Fruit fly (Drosophila melanogaster) whole organism, embryonic: ENCODE data around the gene ewg.
A peak's percentile ranks its signal among the peaks of the same experiment; 100 is the strongest.

ENCODE experiments used
- Abd-B ChIP-seq: fragments of 200-800 bp; sonication (Bioruptor generic); optimal IDR thresholded peaks from 2 replicates; lab custom pipeline; 2018; ENCODE audit warnings: missing biosample characterization, mild to moderate bottlenecking, missing genetic modification characterization, moderate library complexity
- Atf6 ChIP-seq: fragments of 200-800 bp; sonication (Bioruptor generic); IDR thresholded peaks from 2 replicates; pipeline ENCODE4 v1.3.6; 2022; ENCODE audit warnings: missing biosample characterization, missing genetic modification characterization
- Bdp1 ChIP-seq: fragments of 200-800 bp; sonication (Bioruptor generic); optimal IDR thresholded peaks from 3 replicates; lab custom pipeline; 2016; ENCODE audit warnings: missing biosample characterization, missing genetic modification characterization
- CG12071 ChIP-seq: fragments of 200-800 bp; sonication (Bioruptor generic); optimal IDR thresholded peaks from 3 replicates; lab custom pipeline; 2018; ENCODE audit warnings: missing biosample characterization, mild to moderate bottlenecking, missing genetic modification characterization
- CG12219 ChIP-seq: fragments of 200-800 bp; sonication (Bioruptor generic); optimal IDR thresholded peaks from 3 replicates; lab custom pipeline; 2018; ENCODE audit warnings: missing biosample characterization, mild to moderate bottlenecking, missing genetic modification characterization
- CG12659 ChIP-seq: fragments of 200-800 bp; sonication (Bioruptor generic); optimal IDR thresholded peaks from 3 replicates; lab custom pipeline; 2017; ENCODE audit warnings: mild to moderate bottlenecking, missing biosample characterization, missing genetic modification reagents, missing genetic modification characterization
- CG14050 ChIP-seq: fragments of 200-800 bp; sonication (Bioruptor generic); IDR thresholded peaks from 3 replicates; pipeline ENCODE4 v1.3.6; 2022; ENCODE audit warnings: missing biosample characterization, missing genetic modification characterization
- CG15011 ChIP-seq: fragments of 200-800 bp; sonication (Bioruptor generic); optimal IDR thresholded peaks from 3 replicates; lab custom pipeline; 2018; ENCODE audit warnings: missing biosample characterization, mild to moderate bottlenecking, missing genetic modification characterization
- CG15479 ChIP-seq: fragments of 200-800 bp; sonication (Bioruptor generic); optimal IDR thresholded peaks from 3 replicates; lab custom pipeline; 2019; ENCODE audit warnings: missing biosample characterization, mild to moderate bottlenecking, missing genetic modification characterization, moderate library complexity
- CG31224 ChIP-seq: fragments of 200-800 bp; sonication (Bioruptor generic); IDR thresholded peaks from 2 replicates; pipeline ENCODE4 v1.3.6; 2022; ENCODE audit warnings: missing biosample characterization, missing genetic modification characterization
- CG34224 ChIP-seq: fragments of 200-800 bp; sonication (Bioruptor generic); IDR thresholded peaks from 3 replicates; pipeline ENCODE4 v1.3.6; 2022; ENCODE audit warnings: missing biosample characterization, missing genetic modification characterization; ENCODE audit not compliant: partially characterized antibody
- CG3726 ChIP-seq: fragments of 200-800 bp; sonication (Bioruptor generic); IDR thresholded peaks from 3 replicates; pipeline ENCODE4, ENCODE4 v1.3.6; 2022; ENCODE audit warnings: missing biosample characterization, missing genetic modification characterization
- CG4707 ChIP-seq: fragments of 200-800 bp; sonication (Bioruptor generic); optimal IDR thresholded peaks from 2 replicates; lab custom pipeline; 2018; ENCODE audit warnings: missing biosample characterization, mild to moderate bottlenecking, missing genetic modification characterization, moderate library complexity
- CG4730 ChIP-seq: fragments of 200-800 bp; sonication (Bioruptor generic); IDR thresholded peaks from 2 replicates; pipeline ENCODE4 v1.3.6; 2022; ENCODE audit warnings: missing biosample characterization, missing genetic modification characterization
- CG5245 ChIP-seq: fragments of 200-800 bp; sonication (Bioruptor generic); optimal IDR thresholded peaks from 3 replicates; lab custom pipeline; 2016; ENCODE audit warnings: missing biosample characterization, missing genetic modification characterization
- CG6813 ChIP-seq: fragments of 200-800 bp; sonication (Bioruptor generic); optimal IDR thresholded peaks from 2 replicates; lab custom pipeline; 2017; ENCODE audit warnings: missing biosample characterization, missing genetic modification characterization, mild to moderate bottlenecking, moderate library complexity, missing genetic modification reagents
- CG7556 ChIP-seq: fragments of 200-800 bp; sonication (Bioruptor generic); optimal IDR thresholded peaks from 2 replicates; lab custom pipeline; 2017; ENCODE audit warnings: missing biosample characterization, mild to moderate bottlenecking, missing genetic modification characterization
- CG8290 ChIP-seq, 3 experiments: fragments of 200-800 bp; sonication (Bioruptor generic); optimal IDR thresholded peaks; 2 replicates each; lab custom pipeline; 2016 to 2019; ENCODE audit warnings: missing biosample characterization in 3 of 3, missing genetic modification characterization in 3 of 3, mild to moderate bottlenecking in 2 of 3, moderate library complexity in 1 of 3
- CG8765 ChIP-seq: fragments of 200-800 bp; sonication (Bioruptor generic); IDR thresholded peaks from 2 replicates; pipeline ENCODE4 v1.3.6; 2022; ENCODE audit warnings: missing biosample characterization, missing genetic modification characterization
- CG9437 ChIP-seq: fragments of 200-800 bp; sonication (Bioruptor generic); optimal IDR thresholded peaks from 2 replicates; lab custom pipeline; 2018; ENCODE audit warnings: missing biosample characterization, mild to moderate bottlenecking, missing genetic modification characterization
- CoRest ChIP-seq: fragments of 200-800 bp; sonication (Bioruptor generic); optimal IDR thresholded peaks from 3 replicates; lab custom pipeline; 2018; ENCODE audit warnings: missing biosample characterization, mild to moderate bottlenecking, missing genetic modification characterization, moderate library complexity
- Dad ChIP-seq: fragments of 200-800 bp; sonication (Bioruptor generic); optimal IDR thresholded peaks from 3 replicates; lab custom pipeline; 2016; ENCODE audit warnings: missing biosample characterization, missing genetic modification characterization
- Dip3 ChIP-seq: fragments of 200-800 bp; sonication (Bioruptor generic); optimal IDR thresholded peaks from 3 replicates; lab custom pipeline; 2016; ENCODE audit warnings: missing biosample characterization, missing genetic modification characterization
- Doc3 ChIP-seq: fragments of 200-800 bp; sonication (Bioruptor generic); IDR thresholded peaks from 3 replicates; pipeline ENCODE4 v1.3.6; 2022; ENCODE audit warnings: missing biosample characterization, missing genetic modification characterization; ENCODE audit not compliant: partially characterized antibody
- Fer1 ChIP-seq: fragments of 200-800 bp; sonication (Bioruptor generic); optimal IDR thresholded peaks from 2 replicates; lab custom pipeline; 2017; ENCODE audit warnings: missing biosample characterization, mild to moderate bottlenecking, missing genetic modification characterization
- H2.0 ChIP-seq: fragments of 200-800 bp; sonication (Bioruptor generic); IDR thresholded peaks from 2 replicates; pipeline ENCODE4 v1.3.6; 2022; ENCODE audit warnings: missing biosample characterization, missing genetic modification characterization
- HLHmδ ChIP-seq: fragments of 200-800 bp; sonication (Bioruptor generic); optimal IDR thresholded peaks from 2 replicates; lab custom pipeline; 2018; ENCODE audit warnings: missing biosample characterization, mild to moderate bottlenecking, missing genetic modification characterization, moderate library complexity
- Hr51 ChIP-seq, 2 experiments: fragments of 200-800 bp; sonication (Bioruptor generic); optimal IDR thresholded peaks; 2 replicates in 1 of 2; 3 replicates in 1 of 2; lab custom pipeline; 2016 to 2018; ENCODE audit warnings: missing biosample characterization in 2 of 2, missing genetic modification characterization in 2 of 2, mild to moderate bottlenecking in 1 of 2, moderate library complexity in 1 of 2
- Hsf ChIP-seq: fragments of 200-800 bp; sonication (Bioruptor generic); optimal IDR thresholded peaks from 3 replicates; lab custom pipeline; 2016; ENCODE audit warnings: missing biosample characterization, missing genetic modification characterization
- Jarid2 ChIP-seq: fragments of 200-800 bp; sonication (Bioruptor generic); optimal IDR thresholded peaks from 3 replicates; lab custom pipeline; 2017; ENCODE audit warnings: mild to moderate bottlenecking, missing biosample characterization, missing genetic modification reagents, missing genetic modification characterization
- NC2β ChIP-seq: fragments of 200-800 bp; sonication (Bioruptor generic); optimal IDR thresholded peaks from 2 replicates; lab custom pipeline; 2016; ENCODE audit warnings: missing biosample characterization, missing genetic modification characterization
- Oaz ChIP-seq: fragments of 200-800 bp; sonication (Bioruptor generic); IDR thresholded peaks from 2 replicates; pipeline ENCODE4 v1.3.6; 2022; ENCODE audit warnings: missing biosample characterization, missing genetic modification characterization
- Scr ChIP-seq: fragments of 200-800 bp; sonication (Bioruptor generic); IDR thresholded peaks from 2 replicates; pipeline ENCODE4 v1.3.6; 2022; ENCODE audit warnings: missing biosample characterization, missing genetic modification characterization; ENCODE audit not compliant: partially characterized antibody
- Sry-β ChIP-seq: fragments of 200-800 bp; sonication (Bioruptor generic); optimal IDR thresholded peaks from 2 replicates; lab custom pipeline; 2018; ENCODE audit warnings: missing biosample characterization, mild to moderate bottlenecking, missing genetic modification characterization, moderate library complexity
- br ChIP-seq: fragments of >200 bp; optimal IDR thresholded peaks from 2 replicates; lab custom pipeline; 2017
- fd3F ChIP-seq: fragments of 200-800 bp; sonication (Bioruptor generic); optimal IDR thresholded peaks from 2 replicates; lab custom pipeline; 2018; ENCODE audit warnings: missing biosample characterization, mild to moderate bottlenecking, missing genetic modification characterization, moderate library complexity
- gcm ChIP-seq: fragments of 200-800 bp; sonication (Bioruptor generic); optimal IDR thresholded peaks from 2 replicates; lab custom pipeline; 2019; ENCODE audit warnings: missing biosample characterization, mild to moderate bottlenecking, missing genetic modification characterization, moderate library complexity
- gfzf ChIP-seq: fragments of 200-800 bp; sonication (Bioruptor generic); optimal IDR thresholded peaks from 2 replicates; lab custom pipeline; 2016; ENCODE audit warnings: missing biosample characterization, mild to moderate bottlenecking, missing genetic modification characterization, moderate library complexity
- gsb-n ChIP-seq: fragments of 200-800 bp; sonication (Bioruptor generic); optimal IDR thresholded peaks from 3 replicates; lab custom pipeline; 2018; ENCODE audit warnings: missing biosample characterization, mild to moderate bottlenecking, missing genetic modification characterization
- ind ChIP-seq: fragments of 200-800 bp; sonication (Bioruptor generic); optimal IDR thresholded peaks from 3 replicates; lab custom pipeline; 2016; ENCODE audit warnings: missing biosample characterization, missing genetic modification characterization
- lola ChIP-seq, 3 experiments: fragments of >200 bp in 2 of 3; fragments of 200-800 bp in 1 of 3; sonication (Bioruptor generic) in 1 of 3; optimal IDR thresholded peaks; 2 replicates each; lab custom pipeline; 2017 to 2019; ENCODE audit warnings: missing biosample characterization in 3 of 3, missing genetic modification characterization in 3 of 3, mild to moderate bottlenecking in 1 of 3, moderate library complexity in 1 of 3
- mirr ChIP-seq: fragments of 200-800 bp; sonication (Bioruptor generic); optimal IDR thresholded peaks from 3 replicates; lab custom pipeline; 2018; ENCODE audit warnings: missing biosample characterization, mild to moderate bottlenecking, missing genetic modification characterization
- nerfin-1 ChIP-seq: fragments of 200-800 bp; sonication (Bioruptor generic); optimal IDR thresholded peaks from 3 replicates; lab custom pipeline; 2019; ENCODE audit warnings: missing biosample characterization, mild to moderate bottlenecking, missing genetic modification characterization, moderate library complexity
- nerfin-2 ChIP-seq: fragments of 200-800 bp; sonication (Bioruptor generic); IDR thresholded peaks from 2 replicates; pipeline ENCODE4 v1.3.6; 2022; ENCODE audit warnings: missing biosample characterization, missing genetic modification characterization; ENCODE audit not compliant: partially characterized antibody
- rib ChIP-seq: fragments of 200-800 bp; sonication (Bioruptor generic); IDR thresholded peaks from 2 replicates; pipeline ENCODE4 v1.3.6; 2022; ENCODE audit warnings: missing biosample characterization, missing genetic modification characterization
- run ChIP-seq: fragments of 200-800 bp; sonication (Bioruptor generic); optimal IDR thresholded peaks from 3 replicates; lab custom pipeline; 2018; ENCODE audit warnings: missing biosample characterization, mild to moderate bottlenecking, missing genetic modification characterization
- seq ChIP-seq: fragments of 200-800 bp; sonication (Bioruptor generic); IDR thresholded peaks from 2 replicates; pipeline ENCODE4 v1.3.6; 2022; ENCODE audit warnings: missing biosample characterization, missing genetic modification characterization
- tap ChIP-seq: fragments of 200-800 bp; optimal IDR thresholded peaks from 3 replicates; lab custom pipeline; 2019; ENCODE audit warnings: missing biosample characterization, mild to moderate bottlenecking, missing genetic modification characterization, moderate library complexity
- ttk ChIP-seq: fragments of 200-800 bp; sonication (Bioruptor generic); IDR thresholded peaks from 2 replicates; pipeline ENCODE4 v2.1.2; 2022; ENCODE audit warnings: missing biosample characterization, missing genetic modification characterization
- usp ChIP-seq: fragments of >200 bp; optimal IDR thresholded peaks from 2 replicates; lab custom pipeline; 2017; ENCODE audit warnings: missing biosample characterization, missing genetic modification characterization

ewg gene

DNA sequence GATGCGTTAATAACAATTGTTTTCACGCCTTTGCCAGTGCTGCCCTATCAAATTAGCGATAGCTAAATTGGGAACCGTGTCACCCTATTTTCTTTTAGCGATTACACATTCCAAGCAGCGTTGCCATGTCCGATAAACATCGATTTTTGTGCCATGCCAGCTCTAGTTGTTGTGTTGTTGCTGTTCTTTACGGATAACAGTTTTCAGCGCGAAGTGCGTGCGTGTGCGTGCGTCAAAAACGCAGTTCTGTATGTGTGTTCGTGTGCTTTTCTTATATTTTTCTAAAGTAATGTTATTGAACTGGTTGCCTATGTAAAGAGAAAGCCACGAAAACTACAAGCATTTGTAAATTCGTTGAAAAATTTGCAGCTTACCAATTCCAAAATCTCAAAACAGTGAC, 33.7 kb downstream of the ewg start, which contains the start of the genes CG3038 and G9a (continued):
- TF ChIP-seq Jarid2 (GFP tag; lab: Kevin White, UChicago): peak; percentile 79
- TF ChIP-seq Abd-B (GFP tag; lab: Kevin White, UChicago): no peak
- TF ChIP-seq CG9437 (GFP tag; lab: Kevin White, UChicago): no peak
- TF ChIP-seq Dad: peak; percentile 22
- TF ChIP-seq CG34224 (GFP tag; lab: Robert Waterston, UW): no peak
- no peak for TF ChIP-seq ind (GFP tag; lab: Kevin White, UChicago)
- TF ChIP-seq Sry-β (GFP tag; lab: Kevin White, UChicago): peak; percentile 26
- TF ChIP-seq CG7556 (GFP tag; lab: Kevin White, UChicago): peak; percentile 23
- peak; percentile 24 for TF ChIP-seq NC2β (GFP tag; lab: Kevin White, UChicago)
- no peak for TF ChIP-seq CG8765 (GFP tag; lab: Robert Waterston, UW)
- peak; percentile 5 for TF ChIP-seq nerfin-1 (tag; lab: Kevin White, UChicago)
- no peak for TF ChIP-seq Doc3
- TF ChIP-seq H2.0: no peak
- no peak for TF ChIP-seq CG12071 (GFP tag; lab: Kevin White, UChicago)
- peak; percentile 50 for TF ChIP-seq Hsf (GFP tag; lab: Kevin White, UChicago)
- TF ChIP-seq CG4707 (GFP tag; lab: Kevin White, UChicago): no peak
- peak; percentile 53 for TF ChIP-seq gsb-n (tag; lab: Kevin White, UChicago)
- TF ChIP-seq nerfin-2: no peak
- no peak for TF ChIP-seq Oaz (GFP tag; lab: Robert Waterston, UW)
- no peak for TF ChIP-seq ttk
- TF ChIP-seq CG6813 (GFP tag; lab: Kevin White, UChicago): no peak
- peak; percentile 4 for TF ChIP-seq Bdp1 (GFP tag; lab: Kevin White, UChicago)
- peak; percentile 44 for TF ChIP-seq CG8290 (GFP tag; optimal IDR thresholded peaks at IDR 0.05; lab: Kevin White, UChicago)
- peak; percentile 47 to 81 for TF ChIP-seq CG8290 (tag; optimal IDR thresholded peaks at IDR 0.05; lab: Kevin White, UChicago)
- TF ChIP-seq rib (GFP tag; lab: Robert Waterston, UW): no peak
- peak in 1 of 2 experiments; percentile 19 for TF ChIP-seq Hr51 (GFP tag; optimal IDR thresholded peaks at IDR 0.05; lab: Kevin White, UChicago)
- no peak for TF ChIP-seq br (lab: Kevin White, UChicago)
- no peak for TF ChIP-seq CG31224 (GFP tag; lab: Robert Waterston, UW)
- peak; percentile 92 for TF ChIP-seq CG12659 (GFP tag; lab: Kevin White, UChicago)
- peak; percentile 37 for TF ChIP-seq mirr
- TF ChIP-seq CG15479 (GFP tag; lab: Kevin White, UChicago): no peak
- TF ChIP-seq tap (tag; lab: Kevin White, UChicago): no peak
- no peak for TF ChIP-seq HLHmδ
- TF ChIP-seq gfzf (GFP tag; lab: Kevin White, UChicago): peak; percentile 59
- no peak for TF ChIP-seq Scr (GFP tag; lab: Robert Waterston, UW)
- TF ChIP-seq usp (GFP tag; lab: Kevin White, UChicago): no peak
- TF ChIP-seq CoRest (tag; lab: Kevin White, UChicago): peak; percentile 61
- TF ChIP-seq CG12219 (GFP tag; lab: Kevin White, UChicago): no peak
- TF ChIP-seq Atf6 (GFP tag; lab: Robert Waterston, UW): no peak
- no peak for TF ChIP-seq lola (GFP tag; optimal IDR thresholded peaks at IDR 0.05; lab: Kevin White, UChicago)
- no peak for TF ChIP-seq CG4730 (GFP tag; lab: Robert Waterston, UW)
- no peak for TF ChIP-seq CG5245
- no peak for TF ChIP-seq run (tag; lab: Kevin White, UChicago)
- peak; percentile 23 for TF ChIP-seq Dip3 (GFP tag; lab: Kevin White, UChicago)
- TF ChIP-seq seq: no peak
- TF ChIP-seq fd3F: peak; percentile 12
- no peak for TF ChIP-seq CG14050 (GFP tag; lab: Robert Waterston, UW)
- no peak for TF ChIP-seq CG15011 (GFP tag; lab: Kevin White, UChicago)
- TF ChIP-seq gcm (GFP tag; lab: Kevin White, UChicago): peak; percentile 12
- peak; percentile 46 for TF ChIP-seq Fer1 (GFP tag; lab: Kevin White, UChicago)
- no peak for TF ChIP-seq CG3726 (GFP tag; lab: Robert Waterston, UW)
